Fruit fly (Drosophila melanogaster) whole organism, embryonic: Measurements from ENCODE around the gene Gorab.
A peak's percentile ranks its signal among the peaks of the same experiment; 100 is the strongest.

Experiments used
- Atf3 ChIP-seq: fragments of 200-800 bp; sonication (Bioruptor generic); optimal IDR thresholded peaks from 3 replicates; lab custom pipeline; 2016; ENCODE audit warnings: missing biosample characterization, missing genetic modification characterization
- CG10147 ChIP-seq: fragments of 200-800 bp; sonication (Bioruptor generic); optimal IDR thresholded peaks from 2 replicates; lab custom pipeline; 2019; ENCODE audit warnings: missing biosample characterization, mild to moderate bottlenecking, missing genetic modification characterization, moderate library complexity
- CG10274 ChIP-seq: fragments of 200-800 bp; sonication (Bioruptor generic); optimal IDR thresholded peaks from 3 replicates; lab custom pipeline; 2017; ENCODE audit warnings: missing biosample characterization, mild to moderate bottlenecking, missing genetic modification characterization
- CG10979 ChIP-seq: fragments of 200-800 bp; sonication (Bioruptor generic); optimal IDR thresholded peaks from 2 replicates; lab custom pipeline; 2018; ENCODE audit warnings: missing biosample characterization, mild to moderate bottlenecking, missing genetic modification characterization, moderate library complexity
- CG11504 ChIP-seq: fragments of 200-800 bp; sonication (Bioruptor generic); optimal IDR thresholded peaks from 3 replicates; lab custom pipeline; 2019; ENCODE audit warnings: missing biosample characterization, mild to moderate bottlenecking, missing genetic modification characterization, moderate library complexity
- CG13775 ChIP-seq: fragments of 200-800 bp; sonication (Bioruptor generic); optimal IDR thresholded peaks from 3 replicates; lab custom pipeline; 2017; ENCODE audit warnings: missing biosample characterization, mild to moderate bottlenecking, missing genetic modification characterization
- CG15514 ChIP-seq: fragments of 200-800 bp; sonication (Bioruptor generic); optimal IDR thresholded peaks from 3 replicates; lab custom pipeline; 2017; ENCODE audit warnings: missing biosample characterization, missing genetic modification characterization, mild to moderate bottlenecking, moderate library complexity, missing genetic modification reagents
- CG15696 ChIP-seq: fragments of 200-800 bp; sonication (Bioruptor generic); optimal IDR thresholded peaks from 2 replicates; lab custom pipeline; 2019; ENCODE audit warnings: missing biosample characterization, mild to moderate bottlenecking, missing genetic modification characterization, moderate library complexity
- CG17568 ChIP-seq: fragments of 200-800 bp; sonication (Bioruptor generic); optimal IDR thresholded peaks from 2 replicates; lab custom pipeline; 2018; ENCODE audit warnings: missing biosample characterization, mild to moderate bottlenecking, missing genetic modification characterization, moderate library complexity
- CG17829 ChIP-seq: fragments of 200-800 bp; optimal IDR thresholded peaks from 2 replicates; lab custom pipeline; 2019; ENCODE audit warnings: missing biosample characterization, mild to moderate bottlenecking, missing genetic modification characterization, moderate library complexity
- CG2889 ChIP-seq: fragments of 200-800 bp; sonication (Bioruptor generic); IDR thresholded peaks from 3 replicates; pipeline ENCODE4 v1.3.6; 2022; ENCODE audit warnings: missing biosample characterization, missing genetic modification characterization
- CG3163 ChIP-seq: fragments of 200-800 bp; sonication (Bioruptor generic); optimal IDR thresholded peaks from 3 replicates; lab custom pipeline; 2016; ENCODE audit warnings: missing biosample characterization, missing genetic modification characterization
- CG33557 ChIP-seq: fragments of 200-800 bp; sonication (Bioruptor generic); optimal IDR thresholded peaks from 2 replicates; lab custom pipeline; 2019; ENCODE audit warnings: missing biosample characterization, mild to moderate bottlenecking, missing genetic modification characterization, moderate library complexity
- CG4282 ChIP-seq: fragments of 200-800 bp; sonication (Bioruptor generic); optimal IDR thresholded peaks from 2 replicates; lab custom pipeline; 2016; ENCODE audit warnings: missing biosample characterization, missing genetic modification characterization
- CG6854 ChIP-seq: fragments of 200-800 bp; sonication (Bioruptor generic); optimal IDR thresholded peaks from 3 replicates; lab custom pipeline; 2017; ENCODE audit warnings: missing biosample characterization, mild to moderate bottlenecking, missing genetic modification characterization
- CG7839 ChIP-seq: fragments of 200-800 bp; sonication (Bioruptor generic); optimal IDR thresholded peaks from 3 replicates; lab custom pipeline; 2018; ENCODE audit warnings: missing biosample characterization, mild to moderate bottlenecking, missing genetic modification characterization, moderate library complexity
- CG9876 ChIP-seq: fragments of 200-800 bp; sonication (Bioruptor generic); optimal IDR thresholded peaks from 2 replicates; lab custom pipeline; 2016; ENCODE audit warnings: missing biosample characterization, missing genetic modification characterization
- D19B ChIP-seq: fragments of 200-800 bp; sonication (Bioruptor generic); optimal IDR thresholded peaks from 2 replicates; lab custom pipeline; 2017; ENCODE audit warnings: missing biosample characterization, mild to moderate bottlenecking, missing genetic modification characterization
- Dbx ChIP-seq: fragments of 200-800 bp; sonication (Bioruptor generic); IDR thresholded peaks from 3 replicates; pipeline ENCODE4 v1.3.6; 2022; ENCODE audit warnings: missing biosample characterization, missing genetic modification characterization
- Gsc ChIP-seq: fragments of 200-800 bp; sonication (Bioruptor generic); IDR thresholded peaks from 2 replicates; pipeline ENCODE4 v1.3.6; 2022; ENCODE audit warnings: missing biosample characterization, missing genetic modification characterization
- HLH3B ChIP-seq: fragments of 200-800 bp; sonication (Bioruptor generic); IDR thresholded peaks from 2 replicates; pipeline ENCODE4 v1.3.6; 2022; ENCODE audit warnings: missing biosample characterization, missing genetic modification characterization
- Hr51 ChIP-seq, 2 experiments: fragments of 200-800 bp; sonication (Bioruptor generic); optimal IDR thresholded peaks; 2 replicates in 1 of 2; 3 replicates in 1 of 2; lab custom pipeline; 2016 to 2018; ENCODE audit warnings: missing biosample characterization in 2 of 2, missing genetic modification characterization in 2 of 2, mild to moderate bottlenecking in 1 of 2, moderate library complexity in 1 of 2
- MESR4 ChIP-seq: fragments of 200-800 bp; sonication (Bioruptor generic); optimal IDR thresholded peaks from 2 replicates; lab custom pipeline; 2018; ENCODE audit warnings: missing biosample characterization, mild to moderate bottlenecking, missing genetic modification characterization, moderate library complexity
- Max ChIP-seq: fragments of 200-800 bp; sonication (Bioruptor generic); optimal IDR thresholded peaks from 2 replicates; lab custom pipeline; 2016; ENCODE audit warnings: missing biosample characterization, mild to moderate bottlenecking, missing genetic modification characterization
- Nf-YA ChIP-seq: fragments of 200-800 bp; sonication (Bioruptor generic); IDR thresholded peaks from 2 replicates; pipeline ENCODE4 v1.3.6; 2022; ENCODE audit warnings: missing biosample characterization, missing genetic modification characterization
- Oli ChIP-seq: fragments of 200-800 bp; sonication (Bioruptor generic); optimal IDR thresholded peaks from 2 replicates; lab custom pipeline; 2018; ENCODE audit warnings: missing biosample characterization, mild to moderate bottlenecking, missing genetic modification characterization, moderate library complexity
- Optix ChIP-seq: fragments of 200-800 bp; sonication (Bioruptor generic); IDR thresholded peaks from 3 replicates; pipeline ENCODE4 v1.3.6; 2022; ENCODE audit warnings: missing biosample characterization, missing genetic modification characterization
- Ssrp ChIP-seq: fragments of 200-800 bp; sonication (Bioruptor generic); optimal IDR thresholded peaks from 2 replicates; lab custom pipeline; 2018; ENCODE audit warnings: missing biosample characterization, mild to moderate bottlenecking, missing genetic modification characterization, moderate library complexity
- Xrp1 ChIP-seq: fragments of 200-800 bp; sonication (Bioruptor generic); IDR thresholded peaks from 2 replicates; pipeline ENCODE4 v1.3.6; 2022; ENCODE audit warnings: missing biosample characterization, missing genetic modification characterization
- ac ChIP-seq: fragments of 200-800 bp; sonication (Bioruptor generic); optimal IDR thresholded peaks from 3 replicates; lab custom pipeline; 2017; ENCODE audit warnings: missing biosample characterization, mild to moderate bottlenecking, missing genetic modification characterization
- cg ChIP-seq: fragments of 200-800 bp; sonication (Bioruptor generic); optimal IDR thresholded peaks from 3 replicates; lab custom pipeline; 2019; ENCODE audit warnings: missing biosample characterization, mild to moderate bottlenecking, missing genetic modification characterization, moderate library complexity
- ci ChIP-seq: fragments of 200-800 bp; sonication (Bioruptor generic); IDR thresholded peaks from 3 replicates; pipeline ENCODE4 v1.3.6; 2022; ENCODE audit warnings: missing biosample characterization, missing genetic modification characterization
- corto ChIP-seq: fragments of 200-800 bp; sonication (Bioruptor generic); optimal IDR thresholded peaks from 2 replicates; lab custom pipeline; 2016; ENCODE audit warnings: missing biosample characterization, mild to moderate bottlenecking, missing genetic modification characterization, moderate library complexity
- dm ChIP-seq: fragments of 200-800 bp; sonication (Bioruptor generic); optimal IDR thresholded peaks from 3 replicates; lab custom pipeline; 2016; ENCODE audit warnings: missing biosample characterization, missing genetic modification characterization
- dysf ChIP-seq: fragments of 200-800 bp; sonication (Bioruptor generic); IDR thresholded peaks from 3 replicates; pipeline ENCODE4 v1.3.6; 2022; ENCODE audit warnings: missing biosample characterization, missing genetic modification characterization
- ems ChIP-seq: fragments of 200-800 bp; sonication (Bioruptor generic); optimal IDR thresholded peaks from 3 replicates; lab custom pipeline; 2016; ENCODE audit warnings: missing biosample characterization, missing genetic modification characterization
- ewg ChIP-seq: fragments of 200-800 bp; sonication (Bioruptor generic); optimal IDR thresholded peaks from 3 replicates; lab custom pipeline; 2017; ENCODE audit warnings: mild to moderate bottlenecking, missing biosample characterization, missing genetic modification reagents, missing genetic modification characterization
- gfzf ChIP-seq: fragments of 200-800 bp; sonication (Bioruptor generic); optimal IDR thresholded peaks from 2 replicates; lab custom pipeline; 2016; ENCODE audit warnings: missing biosample characterization, mild to moderate bottlenecking, missing genetic modification characterization, moderate library complexity
- hbn ChIP-seq: fragments of 200-800 bp; sonication (Bioruptor generic); IDR thresholded peaks from 2 replicates; pipeline ENCODE4 v1.3.6; 2022; ENCODE audit warnings: missing biosample characterization, missing genetic modification characterization; ENCODE audit not compliant: partially characterized antibody
- ind ChIP-seq: fragments of 200-800 bp; sonication (Bioruptor generic); optimal IDR thresholded peaks from 3 replicates; lab custom pipeline; 2016; ENCODE audit warnings: missing biosample characterization, missing genetic modification characterization
- jing ChIP-seq: fragments of 200-800 bp; sonication (Bioruptor generic); optimal IDR thresholded peaks from 2 replicates; lab custom pipeline; 2018; ENCODE audit warnings: missing biosample characterization, mild to moderate bottlenecking, missing genetic modification characterization
- kay ChIP-seq: fragments of 200-800 bp; sonication (Bioruptor generic); optimal IDR thresholded peaks from 2 replicates; lab custom pipeline; 2016; ENCODE audit warnings: missing biosample characterization, missing genetic modification characterization
- odd ChIP-seq: fragments of 200-800 bp; sonication (Bioruptor generic); optimal IDR thresholded peaks from 2 replicates; lab custom pipeline; 2017; ENCODE audit warnings: missing biosample characterization, mild to moderate bottlenecking, missing genetic modification characterization
- pho ChIP-seq: fragments of 200-800 bp; sonication (Bioruptor generic); optimal IDR thresholded peaks from 2 replicates; lab custom pipeline; 2016; ENCODE audit warnings: missing biosample characterization, missing genetic modification characterization
- pzg ChIP-seq: fragments of 200-800 bp; sonication (Bioruptor generic); optimal IDR thresholded peaks from 3 replicates; lab custom pipeline; 2018; ENCODE audit warnings: missing biosample characterization, mild to moderate bottlenecking, missing genetic modification characterization, moderate library complexity
- schlank ChIP-seq: fragments of 200-800 bp; sonication (Bioruptor generic); optimal IDR thresholded peaks from 2 replicates; lab custom pipeline; 2018; ENCODE audit warnings: missing biosample characterization, mild to moderate bottlenecking, missing genetic modification characterization
- tx ChIP-seq: fragments of 200-800 bp; sonication (Bioruptor generic); optimal IDR thresholded peaks from 2 replicates; lab custom pipeline; 2016; ENCODE audit warnings: missing biosample characterization, missing genetic modification characterization
- unc-4 ChIP-seq: fragments of 200-800 bp; sonication (Bioruptor generic); IDR thresholded peaks from 2 replicates; pipeline ENCODE4 v1.3.6; 2022; ENCODE audit warnings: missing biosample characterization, missing genetic modification characterization; ENCODE audit not compliant: partially characterized antibody
- wek ChIP-seq: fragments of 200-800 bp; sonication (Bioruptor generic); optimal IDR thresholded peaks from 3 replicates; lab custom pipeline; 2018; ENCODE audit warnings: missing biosample characterization, mild to moderate bottlenecking, missing genetic modification characterization, moderate library complexity
- wor ChIP-seq: fragments of 200-800 bp; sonication (Bioruptor generic); IDR thresholded peaks from 2 replicates; pipeline ENCODE4 v1.3.6; 2022; ENCODE audit warnings: missing biosample characterization, missing genetic modification characterization
- zen ChIP-seq: fragments of 200-800 bp; sonication (Bioruptor generic); optimal IDR thresholded peaks from 3 replicates; lab custom pipeline; 2018; ENCODE audit warnings: missing biosample characterization, mild to moderate bottlenecking, missing genetic modification characterization, moderate library complexity

Gene Gorab

DNA sequence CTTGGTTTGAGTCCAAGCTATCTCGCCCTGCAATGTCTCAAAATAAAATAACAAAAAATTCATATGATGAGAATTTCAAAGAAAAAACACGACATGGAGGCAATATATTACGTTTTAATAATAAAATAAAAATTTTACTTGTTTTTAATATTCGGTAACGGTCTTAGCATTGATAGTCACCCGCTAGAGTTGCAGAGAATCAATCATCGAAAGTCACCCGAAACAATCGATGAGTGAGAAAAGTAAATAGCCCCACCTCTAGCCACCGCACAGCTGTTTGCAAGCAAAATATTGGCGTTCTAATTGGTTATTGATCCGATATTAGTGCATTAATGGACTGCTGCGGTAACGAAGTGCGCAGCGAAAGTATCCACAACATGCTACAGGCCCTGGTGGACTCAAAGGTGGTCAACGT, 47.4 kb upstream of the Gorab start, which contains the start of gene CG34250 (continued):
- TF ChIP-seq schlank (tag; lab: Kevin White, UChicago) (no peak), D19B (GFP tag; lab: Kevin White, UChicago) (no peak), CG3163 (GFP tag; lab: Kevin White, UChicago) (no peak), CG7839 (tag; lab: Kevin White, UChicago) (peak; percentile 9), wek (GFP tag; lab: Kevin White, UChicago) (no peak), CG2889 (GFP tag; lab: Robert Waterston, UW) (no peak), zen (tag; lab: Kevin White, UChicago) (peak; percentile 39), ci (GFP tag; lab: Robert Waterston, UW) (no peak), CG33557 (GFP tag; lab: Kevin White, UChicago) (no peak), Hr51 (GFP tag; optimal IDR thresholded peaks at IDR 0.05; lab: Kevin White, UChicago) (peak; percentile 35 to 55), Oli (no peak), CG11504 (tag; lab: Kevin White, UChicago) (peak; percentile 53), CG17829 (peak; percentile 62), CG4282 (GFP tag; lab: Kevin White, UChicago) (no peak), ac (no peak), Dbx (GFP tag; lab: Robert Waterston, UW) (no peak; the same call in 2 of the 3 replicates), CG17568 (GFP tag; lab: Kevin White, UChicago) (no peak), unc-4 (GFP tag; lab: Robert Waterston, UW) (peak; percentile 85), kay (GFP tag; lab: Kevin White, UChicago) (peak; percentile 6), odd (GFP tag; lab: Kevin White, UChicago) (no peak), CG6854 (GFP tag; lab: Kevin White, UChicago) (no peak), hbn (GFP tag; lab: Robert Waterston, UW) (peak; percentile 66; the same call in 1 of the 2 replicates), CG10147 (GFP tag; lab: Kevin White, UChicago) (peak; percentile 26), jing (GFP tag; lab: Kevin White, UChicago) (no peak), Ssrp (tag; lab: Kevin White, UChicago) (no peak), Optix (no peak), CG15696 (tag; lab: Kevin White, UChicago) (no peak), corto (GFP tag; lab: Kevin White, UChicago) (peak; percentile 51), Atf3 (GFP tag; lab: Kevin White, UChicago) (no peak), Max (peak; percentile 53), CG13775 (GFP tag; lab: Kevin White, UChicago) (peak; percentile 59), ind (GFP tag; lab: Kevin White, UChicago) (peak; percentile 44), CG10274 (peak; percentile 0), CG9876 (peak; percentile 31), HLH3B (GFP tag; lab: Robert Waterston, UW) (no peak), cg (GFP tag; lab: Kevin White, UChicago) (no peak), ewg (GFP tag; lab: Kevin White, UChicago) (no peak), Gsc (GFP tag; lab: Robert Waterston, UW) (no peak), wor (no peak), tx (no peak), CG10979 (tag; lab: Kevin White, UChicago) (no peak), pho (no peak), dm (GFP tag; lab: Kevin White, UChicago) (no peak), pzg (GFP tag; lab: Kevin White, UChicago) (peak; percentile 84), Xrp1 (no peak), CG15514 (GFP tag; lab: Kevin White, UChicago) (peak; percentile 77), dysf (GFP tag; lab: Robert Waterston, UW) (no peak), MESR4 (peak; percentile 89), Nf-YA (no peak), ems (GFP tag; lab: Kevin White, UChicago) (peak; percentile 34), gfzf (GFP tag; lab: Kevin White, UChicago) (peak; percentile 39)
